Worm (Caenorhabditis elegans) whole organism, dauer: ENCODE data around the gene K09A11.1.

Source experiments
- unc-62 ChIP-seq: sonication (generic microtip); optimal IDR thresholded peaks from 2 replicates; lab custom pipeline; 2017; ENCODE audit warnings: missing biosample characterization, missing genetic modification reagents, missing genetic modification characterization

Gene K09A11.1

ce11 chrX:13245090-13245489 is 17.2 kb upstream of the K09A11.1 start, which contains the start of gene hpl-1:
hpl-1 (plus strand) TSS chrX:13245390.
- TF ChIP-seq unc-62 (GFP tag; lab: Kevin White, UChicago) = no peak

ce11 chrX:13246668-13247358 is 15.5 kb upstream of the K09A11.1 start:
- no peak for TF ChIP-seq unc-62 (GFP tag; lab: Kevin White, UChicago)

ce11 chrX:13247614-13248013 is 14.7 kb upstream of the K09A11.1 start:
- TF ChIP-seq unc-62 (GFP tag; lab: Kevin White, UChicago) = no peak

ce11 chrX:13248265-13248664 is 14.0 kb upstream of the K09A11.1 start, which contains the start of gene K08H2.7:
K08H2.7 (minus strand) TSS chrX:13248437.
- TF ChIP-seq unc-62 (GFP tag; lab: Kevin White, UChicago) = no peak

- TF ChIP-seq unc-62 (GFP tag; lab: Kevin White, UChicago) = no peak
These were observed 13.2 kb upstream of the K09A11.1 start for ce11 chrX:13249102-13249501.

ce11 chrX:13250163-13250562 is 12.1 kb upstream of the K09A11.1 start:
- TF ChIP-seq unc-62 (GFP tag; lab: Kevin White, UChicago) = no peak

- TF ChIP-seq unc-62 (GFP tag; lab: Kevin White, UChicago) = no peak
These were observed 10.9 kb upstream of the K09A11.1 start for ce11 chrX:13251354-13251843.

ce11 chrX:13251914-13252434 is 10.3 kb upstream of the K09A11.1 start, which contains the start of gene nhr-32:
nhr-32 (plus strand) TSS chrX:13251964.
- no peak for TF ChIP-seq unc-62 (GFP tag; lab: Kevin White, UChicago)

- no peak for TF ChIP-seq unc-62 (GFP tag; lab: Kevin White, UChicago)
These were observed 4.7 kb upstream of the K09A11.1 start, which contains the start of gene K08H2.10 for ce11 chrX:13257577-13257976. K08H2.10 (plus strand) TSS chrX:13257806.

ce11 chrX:13264550-13264949 is 2.3 kb downstream of the K09A11.1 start:
- TF ChIP-seq unc-62 (GFP tag; lab: Kevin White, UChicago) = no peak

ce11 chrX:13267230-13267629 is 4.9 kb downstream of the K09A11.1 start, which contains the start of gene cyp-14A1:
cyp-14A1 (minus strand) TSS chrX:13267355.
- no peak for TF ChIP-seq unc-62 (GFP tag; lab: Kevin White, UChicago)

ce11 chrX:13269586-13269985 is 7.3 kb downstream of the K09A11.1 start, which contains the start of gene cyp-14A2:
cyp-14A2 (minus strand) TSS chrX:13269686.
- no peak for TF ChIP-seq unc-62 (GFP tag; lab: Kevin White, UChicago)

- no peak for TF ChIP-seq unc-62 (GFP tag; lab: Kevin White, UChicago)
These were observed 11.8 kb downstream of the K09A11.1 start, which contains the start of gene cyp-14A3 for ce11 chrX:13274102-13274501. cyp-14A3 (minus strand) TSS chrX:13274202.

ce11 chrX:13278876-13279275 is 16.6 kb downstream of the K09A11.1 start, which contains the start of gene phf-33:
phf-33 (minus strand) TSS chrX:13278976.
- TF ChIP-seq unc-62 (GFP tag; lab: Kevin White, UChicago) = no peak

ce11 chrX:13283462-13283861 is 21.2 kb downstream of the K09A11.1 start:
- TF ChIP-seq unc-62 (GFP tag; lab: Kevin White, UChicago) = no peak

- no peak for TF ChIP-seq unc-62 (GFP tag; lab: Kevin White, UChicago)
These were observed 21.8 kb downstream of the K09A11.1 start, which contains the start of gene cyp-14A4 for ce11 chrX:13284091-13284490. cyp-14A4 (minus strand) TSS chrX:13284197.
